Worm (Caenorhabditis elegans) whole organism, L4/young adult: ENCODE data around the gene pals-25.

Experiments used
- W03F9.2 ChIP-seq: fragments of 150-350 bp; optimal IDR thresholded peaks from 2 replicates; lab custom pipeline; 2014; ENCODE audit warnings: missing biosample characterization, missing genetic modification characterization
- dao-5 ChIP-seq: sonication (generic microtip); optimal IDR thresholded peaks from 2 replicates; lab custom pipeline; 2016; ENCODE audit warnings: missing genotype, missing genetic modification characterization, moderate library complexity, missing compliant biosample characterization
- him-1 ChIP-seq: sonication (generic microtip); optimal IDR thresholded peaks from 2 replicates; lab custom pipeline; 2016; ENCODE audit warnings: missing genotype, missing genetic modification reagents, missing genetic modification characterization, missing compliant biosample characterization

The pals-25 gene

ce11 chrIII:157980-158379 lies 23.7 kb downstream of the pals-25 start:
- TF ChIP-seq dao-5 (tag; lab: Kevin White, UChicago), result no peak

ce11 chrIII:159149-159548 lies 24.9 kb downstream of the pals-25 start:
- TF ChIP-seq W03F9.2 (no peak), him-1 (tag; lab: Kevin White, UChicago) (no peak), dao-5 (tag; lab: Kevin White, UChicago) (no peak)

- no peak for TF ChIP-seq W03F9.2
- no peak for TF ChIP-seq dao-5 (tag; lab: Kevin White, UChicago)
- no peak for TF ChIP-seq him-1 (tag; lab: Kevin White, UChicago)
These were observed 25.4 kb downstream of the pals-25 start for ce11 chrIII:159665-160064.

ce11 chrIII:164775-165174 lies 30.5 kb downstream of the pals-25 start, which contains the start of gene F40G9.8:
TSS of gene F40G9.8 (minus strand) at chrIII:164875.
- TF ChIP-seq him-1 (tag; lab: Kevin White, UChicago), result no peak
- TF ChIP-seq W03F9.2, result no peak
- no peak for TF ChIP-seq dao-5 (tag; lab: Kevin White, UChicago)

ce11 chrIII:165390-165789 lies 31.1 kb downstream of the pals-25 start, which contains the start of gene F40G9.7:
TSS of gene F40G9.7 (plus strand) at chrIII:165690.
- TF ChIP-seq him-1 (tag; lab: Kevin White, UChicago) (no peak), dao-5 (tag; lab: Kevin White, UChicago) (no peak), W03F9.2 (no peak)

ce11 chrIII:169478-169877 lies 35.2 kb downstream of the pals-25 start, which contains the start of gene F40G9.18:
TSS of gene F40G9.18 (minus strand) at chrIII:169578.
- TF ChIP-seq him-1 (tag; lab: Kevin White, UChicago) (no peak), W03F9.2 (no peak), dao-5 (tag; lab: Kevin White, UChicago) (no peak)

- TF ChIP-seq W03F9.2 (no peak), dao-5 (tag; lab: Kevin White, UChicago) (no peak), him-1 (tag; lab: Kevin White, UChicago) (no peak)
These were observed 37.3 kb downstream of the pals-25 start, which contains the start of the genes F40G9.9 and F40G9.12 for ce11 chrIII:171617-172016. TSS of gene F40G9.9 (minus strand) at chrIII:171717. TSS of gene F40G9.12 (plus strand) at chrIII:171847.

- TF ChIP-seq dao-5 (tag; lab: Kevin White, UChicago) (no peak), W03F9.2 (no peak), him-1 (tag; lab: Kevin White, UChicago) (no peak)
These were observed 39.2 kb downstream of the pals-25 start, which contains the start of gene F40G9.19 for ce11 chrIII:173501-173900. TSS of gene F40G9.19 (plus strand) at chrIII:173801.

ce11 chrIII:175733-176132 lies 41.4 kb downstream of the pals-25 start, which contains the start of gene clec-148:
TSS of gene clec-148 (minus strand) at chrIII:175833.
- no peak for TF ChIP-seq him-1 (tag; lab: Kevin White, UChicago)
- TF ChIP-seq dao-5 (tag; lab: Kevin White, UChicago), result no peak
- TF ChIP-seq W03F9.2, result no peak

- TF ChIP-seq him-1 (tag; lab: Kevin White, UChicago) (no peak), W03F9.2 (no peak), dao-5 (tag; lab: Kevin White, UChicago) (no peak)
These were observed 43.4 kb downstream of the pals-25 start, which contains the start of gene F40G9.14 for ce11 chrIII:177715-178114. TSS of gene F40G9.14 (minus strand) at chrIII:177815.

ce11 chrIII:178126-178525 lies 43.8 kb downstream of the pals-25 start:
- TF ChIP-seq him-1 (tag; lab: Kevin White, UChicago) (no peak), W03F9.2 (no peak), dao-5 (tag; lab: Kevin White, UChicago) (no peak)

- no peak for TF ChIP-seq dao-5 (tag; lab: Kevin White, UChicago)
- no peak for TF ChIP-seq W03F9.2
- TF ChIP-seq him-1 (tag; lab: Kevin White, UChicago), result no peak
These were observed 44.9 kb downstream of the pals-25 start, which contains the start of gene F40G9.6 for ce11 chrIII:179123-179592. TSS of gene F40G9.6 (plus strand) at chrIII:179542.

ce11 chrIII:180963-181362 lies 46.7 kb downstream of the pals-25 start, which contains the start of gene F40G9.5:
TSS of gene F40G9.5 (plus strand) at chrIII:181263.
- TF ChIP-seq dao-5 (tag; lab: Kevin White, UChicago), result no peak
- no peak for TF ChIP-seq W03F9.2
- no peak for TF ChIP-seq him-1 (tag; lab: Kevin White, UChicago)

ce11 chrIII:182080-182479 lies 47.8 kb downstream of the pals-25 start, which contains the start of gene F40G9.15:
TSS of gene F40G9.15 (plus strand) at chrIII:182380.
- TF ChIP-seq W03F9.2 (no peak), dao-5 (tag; lab: Kevin White, UChicago) (no peak), him-1 (tag; lab: Kevin White, UChicago) (no peak)

- TF ChIP-seq him-1 (tag; lab: Kevin White, UChicago), result no peak
- TF ChIP-seq dao-5 (tag; lab: Kevin White, UChicago), result no peak
- no peak for TF ChIP-seq W03F9.2
These were observed 48.8 kb downstream of the pals-25 start for ce11 chrIII:183072-183471.
